Comparison of ENCODE assay signal across 1 worm cellular context in the genomic region with DNA sequence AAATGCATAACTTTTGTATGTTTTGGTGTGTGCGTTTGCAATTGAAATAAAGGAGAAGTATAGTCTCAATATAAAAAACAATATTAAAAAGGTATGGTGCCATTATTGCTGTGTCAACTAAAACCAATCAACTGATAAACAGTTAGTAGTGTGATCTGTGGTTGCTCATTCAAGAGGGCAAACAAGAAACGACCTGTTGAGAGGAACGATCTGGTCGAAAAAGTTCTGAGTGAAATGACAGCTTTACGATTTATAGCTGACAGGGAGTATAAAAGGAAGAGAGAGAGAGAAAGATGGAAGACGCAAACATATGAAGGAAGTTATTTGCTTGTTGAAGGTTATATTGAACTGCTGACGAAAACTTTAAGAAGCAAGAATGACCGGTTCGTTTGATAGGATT.
TF ChIP-seq lines count a peak whose summit lies in the region.

No protein-coding gene starts in this region.

TF ChIP-seq in whole organism, L4 larva, 104 proteins besides CTCF, POLR2A, EP300 and RAD21 (continued from another document):
- TF ChIP-seq nhr-25 (tag; optimal IDR thresholded peaks at IDR 0.05; lab: Kevin White, UChicago; ENCODE audit: borderline replicate concordance, insufficient read depth), result no peak
- no peak for TF ChIP-seq egl-27 (tag; optimal IDR thresholded peaks at IDR 0.05; lab: Kevin White, UChicago)
TF ChIP-seq in whole organism, L4 larva: peak in this region for 10.
